Worm (Caenorhabditis elegans) whole organism, L1 larva: ENCODE results near the gene mec-7.

Experiments used
- C04F5.9 ChIP-seq: sonication (generic microtip); optimal IDR thresholded peaks from 2 replicates; lab custom pipeline; 2016; ENCODE audit warnings: missing genetic modification characterization, missing compliant biosample characterization
- C16A3.4 ChIP-seq: fragments of 150-350 bp; optimal IDR thresholded peaks from 2 replicates; lab custom pipeline; 2014; ENCODE audit warnings: missing biosample characterization, missing genetic modification characterization
- Y116A8C.19 ChIP-seq: sonication (generic microtip); optimal IDR thresholded peaks from 2 replicates; lab custom pipeline; 2016; ENCODE audit warnings: missing compliant biosample characterization, missing genetic modification characterization, borderline replicate concordance
- aha-1 ChIP-seq: fragments of 150-350 bp; optimal IDR thresholded peaks from 2 replicates; lab custom pipeline; 2014; ENCODE audit warnings: missing biosample characterization, missing genetic modification characterization
- aly-2 ChIP-seq: fragments of 150-350 bp; optimal IDR thresholded peaks from 2 replicates; lab custom pipeline; 2014; ENCODE audit warnings: missing biosample characterization, missing genetic modification characterization
- ama-1 ChIP-seq: fragments of 150-350 bp; optimal IDR thresholded peaks from 2 replicates; lab custom pipeline; 2014
- blmp-1 ChIP-seq: fragments of 150-350 bp; optimal IDR thresholded peaks from 2 replicates; lab custom pipeline; 2014; ENCODE audit warnings: missing biosample characterization, missing genetic modification characterization
- ceh-8 ChIP-seq: fragments of 200-800 bp; sonication (Bioruptor generic); optimal IDR thresholded peaks from 2 replicates; lab custom pipeline; 2018; ENCODE audit warnings: mild to moderate bottlenecking, missing genetic modification characterization, moderate library complexity, missing compliant biosample characterization
- ceh-82 ChIP-seq, 3 experiments: fragments of 150-350 bp in 1 of 3; sonication (generic microtip) in 2 of 3; optimal IDR thresholded peaks; 2 replicates each; lab custom pipeline; 2014 to 2017; ENCODE audit warnings: missing biosample characterization in 3 of 3, missing genetic modification characterization in 3 of 3
- ces-1 ChIP-seq: fragments of 150-350 bp; optimal IDR thresholded peaks from 2 replicates; lab custom pipeline; 2014; ENCODE audit warnings: missing biosample characterization, missing genetic modification reagents, missing genetic modification characterization
- dpl-1 ChIP-seq, 3 experiments: fragments of 150-350 bp in 2 of 3; sonication (generic microtip) in 1 of 3; optimal IDR thresholded peaks; 2 replicates each; lab custom pipeline; 2014 to 2017; ENCODE audit warnings: missing biosample characterization in 3 of 3, missing genetic modification characterization in 3 of 3, missing genetic modification reagents in 3 of 3
- dsc-1 ChIP-seq: sonication (generic microtip); optimal IDR thresholded peaks from 2 replicates; lab custom pipeline; 2016; ENCODE audit warnings: mild to moderate bottlenecking, missing genetic modification characterization, missing compliant biosample characterization
- efl-1 ChIP-seq, 4 experiments: fragments of 150-350 bp; optimal IDR thresholded peaks in 3 of 4; peaks in 1 of 4; 1 replicate in 1 of 4; 2 replicates in 3 of 4; lab custom pipeline; 2014; ENCODE audit warnings: missing biosample characterization in 2 of 4, missing genetic modification characterization in 2 of 4, missing genetic modification reagents in 2 of 4
- egl-27 ChIP-seq, 2 experiments: fragments of 150-350 bp in 1 of 2; sonication (generic microtip); optimal IDR thresholded peaks; 3 replicates each; lab custom pipeline; 2017 to 2018; ENCODE audit warnings: missing biosample characterization in 2 of 2, missing genetic modification characterization in 2 of 2, missing genetic modification reagents in 2 of 2
- elt-2 ChIP-seq: sonication (generic microtip); optimal IDR thresholded peaks from 2 replicates; lab custom pipeline; 2016; ENCODE audit warnings: missing genetic modification characterization, mild to moderate bottlenecking, inconsistent platforms, missing compliant biosample characterization, missing genetic modification reagents
- fkh-10 ChIP-seq: sonication (generic microtip); optimal IDR thresholded peaks from 2 replicates; lab custom pipeline; 2017; ENCODE audit warnings: missing biosample characterization, missing genetic modification reagents, missing genetic modification characterization
- fkh-4 ChIP-seq: sonication (generic microtip); optimal IDR thresholded peaks from 2 replicates; lab custom pipeline; 2016; ENCODE audit warnings: missing compliant biosample characterization, missing genetic modification characterization, borderline replicate concordance
- fkh-8 ChIP-seq: sonication (generic microtip); optimal IDR thresholded peaks from 2 replicates; lab custom pipeline; 2016; ENCODE audit warnings: mild to moderate bottlenecking, missing genetic modification characterization, missing compliant biosample characterization
- fos-1 ChIP-seq: fragments of 150-350 bp; optimal IDR thresholded peaks from 2 replicates; lab custom pipeline; 2014; ENCODE audit warnings: missing biosample characterization, missing genetic modification characterization
- hlh-17 ChIP-seq: fragments of 200-800 bp; sonication (Bioruptor generic); optimal IDR thresholded peaks from 2 replicates; lab custom pipeline; 2018; ENCODE audit warnings: missing genetic modification characterization, mild to moderate bottlenecking, missing compliant biosample characterization, moderate library complexity, borderline replicate concordance
- hlh-4 ChIP-seq: sonication (generic microtip); optimal IDR thresholded peaks from 2 replicates; lab custom pipeline; 2016; ENCODE audit warnings: mild to moderate bottlenecking, missing genetic modification characterization, missing compliant biosample characterization
- hpl-2 ChIP-seq: fragments of 150-350 bp; optimal IDR thresholded peaks from 2 replicates; lab custom pipeline; 2014; ENCODE audit warnings: missing biosample characterization, missing genetic modification reagents, missing genetic modification characterization
- isw-1 ChIP-seq: fragments of 200-800 bp; sonication (Bioruptor generic); IDR thresholded peaks from 2 replicates; pipeline ENCODE4 v1.3.6; 2022; ENCODE audit warnings: missing genetic modification characterization, missing compliant biosample characterization
- jun-1 ChIP-seq: fragments of 150-350 bp; optimal IDR thresholded peaks from 2 replicates; lab custom pipeline; 2014; ENCODE audit warnings: missing biosample characterization, missing genetic modification reagents, missing genetic modification characterization
- lin-14 ChIP-seq: fragments of 200-800 bp; sonication (Bioruptor generic); optimal IDR thresholded peaks from 2 replicates; lab custom pipeline; 2018; ENCODE audit warnings: mild to moderate bottlenecking, missing genetic modification characterization, moderate library complexity, missing compliant biosample characterization
- mdl-1 ChIP-seq, 2 experiments: fragments of 150-350 bp; optimal IDR thresholded peaks; 2 replicates each; lab custom pipeline; 2014 to 2017; ENCODE audit warnings: missing biosample characterization in 2 of 2, missing genetic modification characterization in 2 of 2, inconsistent platforms in 1 of 2
- nhr-11 ChIP-seq: fragments of 150-350 bp; optimal IDR thresholded peaks from 2 replicates; lab custom pipeline; 2014; ENCODE audit warnings: missing biosample characterization, missing genetic modification characterization
- nhr-12 ChIP-seq: sonication (generic microtip); optimal IDR thresholded peaks from 2 replicates; lab custom pipeline; 2017; ENCODE audit warnings: missing biosample characterization, missing genetic modification characterization
- nhr-20 ChIP-seq: sonication (generic microtip); optimal IDR thresholded peaks from 2 replicates; lab custom pipeline; 2016; ENCODE audit warnings: mild to moderate bottlenecking, missing genetic modification characterization, missing compliant biosample characterization
- nhr-28 ChIP-seq: fragments of 150-350 bp; optimal IDR thresholded peaks from 2 replicates; lab custom pipeline; 2014; ENCODE audit warnings: missing biosample characterization, missing genetic modification characterization
- nhr-47 ChIP-seq: sonication (generic microtip); optimal IDR thresholded peaks from 2 replicates; lab custom pipeline; 2016; ENCODE audit warnings: mild to moderate bottlenecking, missing genetic modification characterization, moderate library complexity, missing compliant biosample characterization
- nhr-71 ChIP-seq: sonication (generic microtip); optimal IDR thresholded peaks from 2 replicates; lab custom pipeline; 2016; ENCODE audit warnings: mild to moderate bottlenecking, missing genetic modification characterization, moderate library complexity, missing compliant biosample characterization
- nhr-76 ChIP-seq: sonication (generic microtip); optimal IDR thresholded peaks from 2 replicates; lab custom pipeline; 2017; ENCODE audit warnings: missing biosample characterization, missing genetic modification characterization
- nhr-84 ChIP-seq: sonication (generic microtip); optimal IDR thresholded peaks from 2 replicates; lab custom pipeline; 2017; ENCODE audit warnings: missing biosample characterization, missing genetic modification characterization
- nhr-90 ChIP-seq: sonication (generic microtip); optimal IDR thresholded peaks from 2 replicates; lab custom pipeline; 2016; ENCODE audit warnings: mild to moderate bottlenecking, missing genetic modification characterization, missing compliant biosample characterization; ENCODE audit not compliant: poor library complexity
- pax-3 ChIP-seq: fragments of 200-800 bp; sonication (Bioruptor generic); optimal IDR thresholded peaks from 2 replicates; lab custom pipeline; 2018; ENCODE audit warnings: mild to moderate bottlenecking, missing genetic modification characterization, moderate library complexity, missing compliant biosample characterization
- pqm-1 ChIP-seq: sonication (generic microtip); optimal IDR thresholded peaks from 3 replicates; lab custom pipeline; 2017; ENCODE audit warnings: missing biosample characterization, missing genetic modification characterization
- sup-37 ChIP-seq: fragments of 200-800 bp; sonication (Bioruptor generic); optimal IDR thresholded peaks from 2 replicates; lab custom pipeline; 2018; ENCODE audit warnings: mild to moderate bottlenecking, missing genetic modification characterization, missing compliant biosample characterization
- swsn-7 ChIP-seq: sonication (generic microtip); optimal IDR thresholded peaks from 2 replicates; lab custom pipeline; 2016; ENCODE audit warnings: missing genetic modification characterization, missing compliant biosample characterization
- tbx-2 ChIP-seq: sonication (generic microtip); optimal IDR thresholded peaks from 2 replicates; lab custom pipeline; 2016; ENCODE audit warnings: missing genetic modification characterization, missing compliant biosample characterization
- unc-130 ChIP-seq: fragments of 150-350 bp; optimal IDR thresholded peaks from 2 replicates; lab custom pipeline; 2017; ENCODE audit warnings: missing biosample characterization, missing genetic modification characterization, inconsistent platforms
- unc-30 ChIP-seq: sonication (generic microtip); optimal IDR thresholded peaks from 2 replicates; lab custom pipeline; 2017; ENCODE audit warnings: missing biosample characterization, missing genetic modification characterization
- unc-62 ChIP-seq: fragments of 150-350 bp; optimal IDR thresholded peaks from 2 replicates; lab custom pipeline; 2014; ENCODE audit warnings: missing biosample characterization, missing genetic modification reagents, missing genetic modification characterization
- unc-86 ChIP-seq: sonication (generic microtip); optimal IDR thresholded peaks from 2 replicates; lab custom pipeline; 2016; ENCODE audit warnings: missing genetic modification characterization, missing compliant biosample characterization
- unc-98 ChIP-seq: fragments of 200-800 bp; sonication (Bioruptor generic); IDR thresholded peaks from 2 replicates; pipeline ENCODE4 v1.3.6; 2022; ENCODE audit warnings: missing genetic modification characterization, missing compliant biosample characterization
- vab-15 ChIP-seq: sonication (generic microtip); optimal IDR thresholded peaks from 2 replicates; lab custom pipeline; 2017; ENCODE audit warnings: missing genotype, mild to moderate bottlenecking, missing genetic modification characterization, missing compliant biosample characterization
- xbp-1 ChIP-seq: sonication (generic microtip); optimal IDR thresholded peaks from 2 replicates; lab custom pipeline; 2016; ENCODE audit warnings: missing genetic modification characterization, missing compliant biosample characterization
- zag-1 ChIP-seq: fragments of 150-350 bp; optimal IDR thresholded peaks from 2 replicates; lab custom pipeline; 2014; ENCODE audit warnings: missing biosample characterization, missing genetic modification characterization

Gene mec-7

DNA sequence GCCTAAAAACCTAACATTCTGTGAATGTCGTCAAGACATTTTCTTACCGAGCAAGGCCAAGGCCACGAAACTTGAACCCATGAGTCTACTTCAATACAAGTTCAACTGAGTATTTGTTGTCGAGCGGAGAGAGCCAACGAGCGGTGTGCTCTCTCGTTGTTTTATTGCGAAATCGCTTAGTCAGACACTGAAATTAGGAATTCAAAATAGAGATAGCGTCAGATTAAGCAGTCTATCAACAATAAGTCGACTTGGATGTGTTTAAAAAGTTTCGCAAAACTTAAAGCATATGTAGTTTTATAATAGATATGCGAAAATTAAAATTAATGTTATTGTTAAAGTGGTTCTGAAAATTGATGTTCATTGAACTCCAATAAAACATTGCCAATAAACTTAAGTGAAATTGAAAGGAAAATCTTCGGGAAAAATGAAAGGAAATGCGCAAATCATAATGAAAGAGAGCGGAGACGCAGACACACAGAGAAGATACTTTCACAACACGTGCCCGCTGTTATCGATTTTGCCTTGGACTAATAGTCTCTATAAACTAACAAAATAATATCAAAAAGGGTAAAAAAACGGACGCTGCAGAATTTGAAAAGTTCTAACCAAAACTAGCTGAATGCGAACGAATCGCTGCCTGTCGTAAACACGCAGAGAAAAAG lies 17.0 kb upstream of the mec-7 start, which contains the start of gene ZK154.6 (continued):
- TF ChIP-seq pax-3 (tag; lab: Kevin White, UChicago) (no peak), ama-1 (lab: Kevin White, UChicago) (no peak), nhr-28 (no peak), Y116A8C.19 (tag; lab: Kevin White, UChicago) (no peak), C04F5.9 (tag; lab: Kevin White, UChicago) (no peak), hlh-4 (tag; lab: Kevin White, UChicago) (no peak), mdl-1 (tag; optimal IDR thresholded peaks at IDR 0.05; lab: Kevin White, UChicago) (peak; percentile 14 to 90), fos-1 (tag; lab: Kevin White, UChicago) (no peak), fkh-10 (no peak), unc-98 (GFP tag; lab: Robert Waterston, UW) (no peak), nhr-12 (no peak), dsc-1 (tag; lab: Kevin White, UChicago) (peak; percentile 32), lin-14 (GFP tag; lab: Kevin White, UChicago) (peak; percentile 66), xbp-1 (tag; lab: Kevin White, UChicago) (peak; percentile 37), nhr-90 (tag; lab: Kevin White, UChicago) (peak; percentile 21), blmp-1 (tag; lab: Kevin White, UChicago) (peak; percentile 100), aly-2 (tag; lab: Kevin White, UChicago) (no peak), nhr-84 (tag; lab: Kevin White, UChicago) (no peak), isw-1 (no peak), nhr-11 (tag; lab: Kevin White, UChicago) (no peak), unc-86 (tag; lab: Kevin White, UChicago) (no peak), fkh-4 (tag; lab: Kevin White, UChicago) (no peak), C16A3.4 (tag; lab: Kevin White, UChicago) (peak; percentile 5), zag-1 (tag; lab: Kevin White, UChicago) (no peak), egl-27 (tag; optimal IDR thresholded peaks at IDR 0.05; lab: Kevin White, UChicago) (no peak), tbx-2 (tag; lab: Kevin White, UChicago) (peak; percentile 52), nhr-20 (peak; percentile 29), nhr-47 (tag; lab: Kevin White, UChicago) (peak; percentile 52), pqm-1 (tag; lab: Kevin White, UChicago) (no peak), ces-1 (no peak), sup-37 (no peak), hpl-2 (GFP tag; lab: Kevin White, UChicago) (no peak), efl-1 (optimal IDR thresholded peaks at IDR 0.05; lab: Kevin White, UChicago) (peak in 1 of 2 experiments; percentile 18), efl-1 (GFP tag; optimal IDR thresholded peaks at IDR 0.05 in 1 of 2; lab: Kevin White, UChicago) (peak; percentile 26 to 82), ceh-8 (GFP tag; lab: Kevin White, UChicago) (no peak), nhr-71 (tag; lab: Kevin White, UChicago) (peak; percentile 62), swsn-7 (peak; percentile 49), vab-15 (no peak), ceh-82 (tag; optimal IDR thresholded peaks at IDR 0.05; lab: Kevin White, UChicago) (no peak), elt-2 (tag; lab: Kevin White, UChicago) (no peak), fkh-8 (tag; lab: Kevin White, UChicago) (no peak), nhr-76 (tag; lab: Kevin White, UChicago) (no peak), hlh-17 (GFP tag; lab: Kevin White, UChicago) (no peak), unc-30 (tag; lab: Kevin White, UChicago) (no peak), jun-1 (no peak), unc-130 (tag; lab: Kevin White, UChicago) (no peak), unc-62 (no peak), dpl-1 (GFP tag; optimal IDR thresholded peaks at IDR 0.05; lab: Kevin White, UChicago) (no peak), aha-1 (tag; lab: Kevin White, UChicago) (no peak)
